Fruit fly (Drosophila melanogaster): ENCODE measurements around the gene CG7560.

The CG7560 gene

DNA sequence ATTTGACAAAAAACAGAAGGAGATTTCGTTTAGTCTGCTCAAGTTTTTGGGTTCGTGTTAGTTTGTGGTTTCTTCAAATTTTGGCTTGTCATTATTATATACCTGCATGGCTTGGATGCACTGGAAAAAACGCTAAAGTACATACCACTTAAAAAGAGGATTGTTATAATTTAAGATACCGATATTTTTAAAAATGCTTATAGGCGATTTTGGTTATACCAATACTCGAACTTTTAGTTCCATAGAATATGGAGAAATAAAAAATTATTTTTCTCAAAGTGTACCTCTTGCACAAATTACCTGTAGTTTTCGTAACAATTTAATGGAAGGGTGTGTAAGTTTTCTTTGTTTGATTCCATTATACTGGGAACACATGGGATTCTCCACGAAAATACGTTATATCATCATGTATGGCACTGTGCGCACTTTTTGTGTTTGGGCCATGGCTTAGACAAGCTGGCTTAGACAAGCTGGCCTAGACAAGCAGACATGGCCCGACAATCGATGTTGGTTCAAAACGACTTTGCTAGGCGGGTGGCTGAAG is 40.5 kb downstream of the CG7560 start, which contains the start of gene Fum3 (continued):
- TF ChIP-seq CG14050 (GFP tag; IDR thresholded peaks at IDR 0.05) = no peak
- TF ChIP-seq ash1 (GFP tag; optimal IDR thresholded peaks at IDR 0.05) = no peak
- no peak for TF ChIP-seq yki (optimal IDR thresholded peaks at IDR 0.05)
- no peak for TF ChIP-seq pan (optimal IDR thresholded peaks at IDR 0.05)
- TF ChIP-seq pan (GFP tag; optimal IDR thresholded peaks at IDR 0.05 in 1 of 2, IDR thresholded peaks at IDR 0.05 in 1 of 2) = peak in 1 of 2 experiments; percentile 30
- TF ChIP-seq Sox102F (GFP tag; optimal IDR thresholded peaks at IDR 0.05) = no peak
- TF ChIP-seq ewg (GFP tag; optimal IDR thresholded peaks at IDR 0.05) = no peak
- no peak for TF ChIP-seq fd96Cb (tag; optimal IDR thresholded peaks at IDR 0.05)
- peak; percentile 37; the same call in 1 of the 2 replicates for TF ChIP-seq Ada2b (GFP tag; IDR thresholded peaks at IDR 0.05)
- no peak for TF ChIP-seq Abd-B (GFP tag; optimal IDR thresholded peaks at IDR 0.05)
- no peak for TF ChIP-seq gcm2 (GFP tag; optimal IDR thresholded peaks at IDR 0.05)
- TF ChIP-seq CG6689 (GFP tag; IDR thresholded peaks at IDR 0.05) = peak; percentile 50; the same call in 1 of the 2 replicates
- no peak for TF ChIP-seq CG6791 (GFP tag; IDR thresholded peaks at IDR 0.05; ENCODE audit: partially characterized antibody)
- TF ChIP-seq Vsx1 (GFP tag; optimal IDR thresholded peaks at IDR 0.05) = no peak
- no peak for TF ChIP-seq bcd (GFP tag; optimal IDR thresholded peaks at IDR 0.05)
- peak; percentile 25 for TF ChIP-seq nmo (GFP tag; optimal IDR thresholded peaks at IDR 0.05)
- no peak for TF ChIP-seq E2f2 (GFP tag; IDR thresholded peaks at IDR 0.05)
- no peak for TF ChIP-seq cas (GFP tag; IDR thresholded peaks at IDR 0.05)
- peak; percentile 18 for TF ChIP-seq CG17829 (tag; optimal IDR thresholded peaks at IDR 0.05)
- peak; percentile 58 for TF ChIP-seq Med (GFP tag)
- TF ChIP-seq CG31441 (GFP tag; IDR thresholded peaks at IDR 0.05) = no peak
- no peak for TF ChIP-seq CG6765 (GFP tag; optimal IDR thresholded peaks at IDR 0.05)
- TF ChIP-seq cg (GFP tag; optimal IDR thresholded peaks at IDR 0.05) = no peak
- TF ChIP-seq ci (GFP tag; IDR thresholded peaks at IDR 0.05) = peak; percentile 54; the same call in 2 of the 3 replicates
- TF ChIP-seq ssp (GFP tag; IDR thresholded peaks at IDR 0.05) = no peak
- peak; percentile 32 for TF ChIP-seq CG11504 (tag; optimal IDR thresholded peaks at IDR 0.05)
- no peak for TF ChIP-seq pros (GFP tag; optimal IDR thresholded peaks at IDR 0.05)
- TF ChIP-seq zen (tag; optimal IDR thresholded peaks at IDR 0.05) = peak; percentile 50
- TF ChIP-seq bigmax (GFP tag; optimal IDR thresholded peaks at IDR 0.05) = no peak
- TF ChIP-seq prd (optimal IDR thresholded peaks at IDR 0.05) = no peak
- TF ChIP-seq prd (GFP tag; IDR thresholded peaks at IDR 0.05) = peak; percentile 78
- 0 out of 3 replicates have a peak, but pooled peaks have one; percentile 24 for TF ChIP-seq Dbx (GFP tag; IDR thresholded peaks at IDR 0.05)
- TF ChIP-seq CG9215 (GFP tag; IDR thresholded peaks at IDR 0.05) = no peak
- no peak for TF ChIP-seq cwo (GFP tag; optimal IDR thresholded peaks at IDR 0.05)
- TF ChIP-seq CG10267 (tag; optimal IDR thresholded peaks at IDR 0.05) = peak; percentile 13
- no peak for TF ChIP-seq BEAF-32 (GFP tag; optimal IDR thresholded peaks at IDR 0.05)
- no peak for TF ChIP-seq hkb (optimal IDR thresholded peaks at IDR 0.05)
- TF ChIP-seq hkb (GFP tag; IDR thresholded peaks at IDR 0.05) = peak; percentile 32; the same call in 1 of the 2 replicates
- no peak for TF ChIP-seq NfI (GFP tag; optimal IDR thresholded peaks at IDR 0.05)

dm6 chr3L:11466985-11467384 is 42.0 kb downstream of the CG7560 start:
- TF ChIP-seq D (optimal IDR thresholded peaks at IDR 0.05) = no peak
- peak; percentile 23 for TF ChIP-seq D (GFP tag; optimal IDR thresholded peaks at IDR 0.05)
- no peak for TF ChIP-seq mld (GFP tag; IDR thresholded peaks at IDR 0.05; ENCODE audit: partially characterized antibody)
- TF ChIP-seq CG6689 (GFP tag; IDR thresholded peaks at IDR 0.05) = peak; percentile 43; the same call in 1 of the 2 replicates
- peak; percentile 48 for TF ChIP-seq CG13424 (tag; optimal IDR thresholded peaks at IDR 0.05)
- 0 out of 2 replicates have a peak, but pooled peaks have one; percentile 15 for TF ChIP-seq Xrp1 (GFP tag; IDR thresholded peaks at IDR 0.05)
- TF ChIP-seq dpn (GFP tag; optimal IDR thresholded peaks at IDR 0.05) = no peak
- TF ChIP-seq tin (GFP tag; optimal IDR thresholded peaks at IDR 0.05) = peak; percentile 21
- peak; percentile 66 for TF ChIP-seq CG18262 (tag; optimal IDR thresholded peaks at IDR 0.05)
- TF ChIP-seq CG13296 (GFP tag; optimal IDR thresholded peaks at IDR 0.05) = peak; percentile 3
- TF ChIP-seq PHDP (tag; optimal IDR thresholded peaks at IDR 0.05) = peak; percentile 45
- TF ChIP-seq cwo (GFP tag; optimal IDR thresholded peaks at IDR 0.05) = peak; percentile 14
- TF ChIP-seq gcm (GFP tag; optimal IDR thresholded peaks at IDR 0.05) = peak; percentile 18
- TF ChIP-seq CG11504 (tag; optimal IDR thresholded peaks at IDR 0.05) = peak; percentile 72
- TF ChIP-seq ap (GFP tag; IDR thresholded peaks at IDR 0.05) = no peak
- TF ChIP-seq Ets65A (GFP tag) = peak; percentile 46
- peak; percentile 41 for TF ChIP-seq CG15269 (tag; optimal IDR thresholded peaks at IDR 0.05)
